Fruit fly (Drosophila melanogaster) whole organism, embryonic: ENCODE measurements around the gene CG4611.
A peak's percentile ranks its signal among the peaks of the same experiment; 100 is the strongest.

Experiments used
- Antp ChIP-seq: fragments of 200-800 bp; sonication (Bioruptor generic); optimal IDR thresholded peaks from 3 replicates; lab custom pipeline; 2016; ENCODE audit warnings: missing biosample characterization, missing genetic modification characterization
- Atf6 ChIP-seq: fragments of 200-800 bp; sonication (Bioruptor generic); IDR thresholded peaks from 2 replicates; pipeline ENCODE4 v1.3.6; 2022; ENCODE audit warnings: missing biosample characterization, missing genetic modification characterization
- BEAF-32 ChIP-seq: fragments of 200-800 bp; sonication (Bioruptor generic); optimal IDR thresholded peaks from 3 replicates; lab custom pipeline; 2017; ENCODE audit warnings: missing biosample characterization, missing genetic modification characterization, mild to moderate bottlenecking, moderate library complexity, missing genetic modification reagents
- Bgb ChIP-seq: fragments of 200-800 bp; sonication (Bioruptor generic); IDR thresholded peaks from 2 replicates; pipeline ENCODE4 v1.3.6; 2022; ENCODE audit warnings: missing biosample characterization, missing genetic modification characterization; ENCODE audit not compliant: partially characterized antibody
- CG11456 ChIP-seq: fragments of 200-800 bp; sonication (Bioruptor generic); IDR thresholded peaks from 3 replicates; pipeline ENCODE4 v1.3.6; 2022; ENCODE audit warnings: missing biosample characterization, missing genetic modification characterization
- CG12659 ChIP-seq: fragments of 200-800 bp; sonication (Bioruptor generic); optimal IDR thresholded peaks from 3 replicates; lab custom pipeline; 2017; ENCODE audit warnings: mild to moderate bottlenecking, missing biosample characterization, missing genetic modification reagents, missing genetic modification characterization
- CG13287 ChIP-seq: fragments of 200-800 bp; sonication (Bioruptor generic); IDR thresholded peaks from 2 replicates; pipeline ENCODE4 v1.3.6; 2022; ENCODE audit warnings: missing biosample characterization, missing genetic modification characterization; ENCODE audit not compliant: partially characterized antibody
- CG13296 ChIP-seq: fragments of 200-800 bp; sonication (Bioruptor generic); optimal IDR thresholded peaks from 3 replicates; lab custom pipeline; 2018; ENCODE audit warnings: missing biosample characterization, mild to moderate bottlenecking, missing genetic modification characterization
- CG17912 ChIP-seq: fragments of 200-800 bp; sonication (Bioruptor generic); optimal IDR thresholded peaks from 2 replicates; lab custom pipeline; 2018; ENCODE audit warnings: missing biosample characterization, mild to moderate bottlenecking, missing genetic modification characterization
- CG34422 ChIP-seq: fragments of 200-800 bp; sonication (Bioruptor generic); IDR thresholded peaks from 3 replicates; pipeline ENCODE4 v1.3.6; 2022; ENCODE audit warnings: missing biosample characterization, missing genetic modification characterization
- CG4404 ChIP-seq: fragments of 200-800 bp; sonication (Bioruptor generic); IDR thresholded peaks from 2 replicates; pipeline ENCODE4 v1.3.6; 2022; ENCODE audit warnings: missing biosample characterization, missing genetic modification characterization
- CG4617 ChIP-seq: fragments of 200-800 bp; sonication (Bioruptor generic); optimal IDR thresholded peaks from 3 replicates; lab custom pipeline; 2016; ENCODE audit warnings: missing biosample characterization, missing genetic modification characterization, borderline replicate concordance
- CG6654 ChIP-seq: fragments of 200-800 bp; sonication (Bioruptor generic); optimal IDR thresholded peaks from 2 replicates; lab custom pipeline; 2017; ENCODE audit warnings: missing biosample characterization, mild to moderate bottlenecking, missing genetic modification characterization
- CG7987 ChIP-seq: fragments of 200-800 bp; sonication (Bioruptor generic); optimal IDR thresholded peaks from 2 replicates; lab custom pipeline; 2018; ENCODE audit warnings: missing biosample characterization, mild to moderate bottlenecking, missing genetic modification characterization, moderate library complexity
- Dp ChIP-seq: fragments of 200-800 bp; sonication (Bioruptor generic); optimal IDR thresholded peaks from 2 replicates; lab custom pipeline; 2018; ENCODE audit warnings: missing biosample characterization, mild to moderate bottlenecking, missing genetic modification characterization, moderate library complexity
- Dref ChIP-seq: fragments of 200-800 bp; sonication (Bioruptor generic); IDR thresholded peaks from 2 replicates; pipeline ENCODE4 v1.3.6; 2022; ENCODE audit warnings: missing biosample characterization, missing genetic modification characterization
- E2f2 ChIP-seq: fragments of 200-800 bp; sonication (Bioruptor generic); IDR thresholded peaks from 2 replicates; pipeline ENCODE4 v1.3.6; 2022; ENCODE audit warnings: missing biosample characterization, missing genetic modification characterization
- Fer1 ChIP-seq: fragments of 200-800 bp; sonication (Bioruptor generic); optimal IDR thresholded peaks from 2 replicates; lab custom pipeline; 2017; ENCODE audit warnings: missing biosample characterization, mild to moderate bottlenecking, missing genetic modification characterization
- HmgZ ChIP-seq: fragments of 200-800 bp; sonication (Bioruptor generic); optimal IDR thresholded peaks from 2 replicates; lab custom pipeline; 2018; ENCODE audit warnings: missing biosample characterization, mild to moderate bottlenecking, missing genetic modification characterization
- MESR4 ChIP-seq: fragments of 200-800 bp; sonication (Bioruptor generic); optimal IDR thresholded peaks from 2 replicates; lab custom pipeline; 2018; ENCODE audit warnings: missing biosample characterization, mild to moderate bottlenecking, missing genetic modification characterization, moderate library complexity
- Med ChIP-seq: fragments of 200-800 bp; sonication (Bioruptor generic); peaks from one replicate; lab custom pipeline; 2016; ENCODE audit warnings: missing biosample characterization, missing genetic modification characterization, mild to moderate bottlenecking, inconsistent platforms, moderate library complexity
- NFAT ChIP-seq: fragments of 200-800 bp; sonication (Bioruptor generic); IDR thresholded peaks from 2 replicates; pipeline ENCODE4 v1.3.6; 2022; ENCODE audit warnings: missing biosample characterization, missing genetic modification characterization
- Opbp ChIP-seq: fragments of 200-800 bp; sonication (Bioruptor generic); IDR thresholded peaks from 3 replicates; pipeline ENCODE4 v1.3.6; 2022; ENCODE audit warnings: missing biosample characterization, missing genetic modification characterization; ENCODE audit not compliant: partially characterized antibody
- ap ChIP-seq: fragments of 200-800 bp; sonication (Bioruptor generic); IDR thresholded peaks from 2 replicates; pipeline ENCODE4 v1.3.6; 2022; ENCODE audit warnings: missing biosample characterization, missing genetic modification characterization
- ato ChIP-seq: fragments of 200-800 bp; sonication (Bioruptor generic); IDR thresholded peaks from 2 replicates; pipeline ENCODE4 v1.3.6; 2022; ENCODE audit warnings: missing biosample characterization, missing genetic modification characterization; ENCODE audit not compliant: partially characterized antibody
- bbx ChIP-seq: fragments of 200-800 bp; sonication (Bioruptor generic); IDR thresholded peaks from 2 replicates; pipeline ENCODE4 v1.3.6; 2022; ENCODE audit warnings: missing biosample characterization, missing genetic modification characterization; ENCODE audit not compliant: partially characterized antibody
- crc ChIP-seq: fragments of 200-800 bp; sonication (Bioruptor generic); optimal IDR thresholded peaks from 2 replicates; lab custom pipeline; 2016; ENCODE audit warnings: missing biosample characterization, missing genetic modification characterization
- crol ChIP-seq: fragments of 200-800 bp; sonication (Bioruptor generic); IDR thresholded peaks from 2 replicates; pipeline ENCODE4 v1.3.6; 2022; ENCODE audit warnings: missing biosample characterization, missing genetic modification characterization
- crp ChIP-seq, 2 experiments: fragments of 200-800 bp; sonication (Bioruptor generic); optimal IDR thresholded peaks; 2 replicates in 1 of 2; 3 replicates in 1 of 2; lab custom pipeline; 2017; ENCODE audit warnings: missing biosample characterization in 2 of 2, missing genetic modification characterization in 2 of 2, mild to moderate bottlenecking in 1 of 2, moderate library complexity in 1 of 2
- esg ChIP-seq: fragments of 200-800 bp; sonication (Bioruptor generic); conservative IDR thresholded peaks from 2 replicates; pipeline ENCODE4 v1.3.6; 2022; ENCODE audit warnings: missing biosample characterization, missing genetic modification characterization
- hbn ChIP-seq: fragments of 200-800 bp; sonication (Bioruptor generic); IDR thresholded peaks from 2 replicates; pipeline ENCODE4 v1.3.6; 2022; ENCODE audit warnings: missing biosample characterization, missing genetic modification characterization; ENCODE audit not compliant: partially characterized antibody
- nom ChIP-seq: fragments of 200-800 bp; sonication (Bioruptor generic); optimal IDR thresholded peaks from 2 replicates; lab custom pipeline; 2017; ENCODE audit warnings: missing biosample characterization, missing genetic modification characterization, mild to moderate bottlenecking, moderate library complexity, missing genetic modification reagents
- peb ChIP-seq: fragments of 200-800 bp; sonication (Bioruptor generic); IDR thresholded peaks from 2 replicates; pipeline ENCODE4 v1.3.6; 2022; ENCODE audit warnings: missing biosample characterization, missing genetic modification characterization
- pfk ChIP-seq: fragments of 200-800 bp; sonication (Bioruptor generic); optimal IDR thresholded peaks from 2 replicates; lab custom pipeline; 2018; ENCODE audit warnings: missing biosample characterization, mild to moderate bottlenecking, missing genetic modification characterization, moderate library complexity
- pnt ChIP-seq: fragments of 200-800 bp; sonication (Bioruptor generic); optimal IDR thresholded peaks from 3 replicates; lab custom pipeline; 2016; ENCODE audit warnings: missing biosample characterization, missing genetic modification characterization
- scrt ChIP-seq: fragments of 200-800 bp; sonication (Bioruptor generic); optimal IDR thresholded peaks from 2 replicates; lab custom pipeline; 2018; ENCODE audit warnings: missing biosample characterization, mild to moderate bottlenecking, missing genetic modification characterization, moderate library complexity
- sd ChIP-seq: fragments of 200-800 bp; sonication (Bioruptor generic); optimal IDR thresholded peaks from 3 replicates; lab custom pipeline; 2018; ENCODE audit warnings: missing biosample characterization, mild to moderate bottlenecking, missing genetic modification characterization, moderate library complexity
- sens ChIP-seq: fragments of 200-800 bp; sonication (Bioruptor generic); peaks from one replicate; lab custom pipeline; 2016; ENCODE audit warnings: missing biosample characterization, missing genetic modification characterization
- sens-2 ChIP-seq: fragments of 200-800 bp; sonication (Bioruptor generic); IDR thresholded peaks from 2 replicates; pipeline ENCODE4 v1.3.6; 2022; ENCODE audit warnings: missing biosample characterization, missing genetic modification characterization
- sna ChIP-seq: fragments of 200-800 bp; sonication (Bioruptor generic); IDR thresholded peaks from 2 replicates; pipeline ENCODE4 v1.3.6; 2022; ENCODE audit warnings: missing biosample characterization, missing genetic modification characterization; ENCODE audit not compliant: partially characterized antibody
- so ChIP-seq: fragments of 200-800 bp; sonication (Bioruptor generic); IDR thresholded peaks from 3 replicates; pipeline ENCODE4 v1.3.6; 2022; ENCODE audit warnings: missing biosample characterization, missing genetic modification characterization
- sr ChIP-seq: fragments of 200-800 bp; sonication (Bioruptor generic); IDR thresholded peaks from 3 replicates; pipeline ENCODE4 v1.3.6; 2022; ENCODE audit warnings: missing biosample characterization, missing genetic modification characterization
- trem ChIP-seq: fragments of 200-800 bp; optimal IDR thresholded peaks from 3 replicates; lab custom pipeline; 2019; ENCODE audit warnings: missing biosample characterization, mild to moderate bottlenecking, missing genetic modification characterization, moderate library complexity
- tup ChIP-seq: fragments of 200-800 bp; sonication (Bioruptor generic); optimal IDR thresholded peaks from 2 replicates; lab custom pipeline; 2016; ENCODE audit warnings: missing biosample characterization, mild to moderate bottlenecking, missing genetic modification characterization, moderate library complexity
- tx ChIP-seq: fragments of 200-800 bp; sonication (Bioruptor generic); optimal IDR thresholded peaks from 2 replicates; lab custom pipeline; 2016; ENCODE audit warnings: missing biosample characterization, missing genetic modification characterization
- unc-4 ChIP-seq: fragments of 200-800 bp; sonication (Bioruptor generic); IDR thresholded peaks from 2 replicates; pipeline ENCODE4 v1.3.6; 2022; ENCODE audit warnings: missing biosample characterization, missing genetic modification characterization; ENCODE audit not compliant: partially characterized antibody

CG4611 gene

DNA sequence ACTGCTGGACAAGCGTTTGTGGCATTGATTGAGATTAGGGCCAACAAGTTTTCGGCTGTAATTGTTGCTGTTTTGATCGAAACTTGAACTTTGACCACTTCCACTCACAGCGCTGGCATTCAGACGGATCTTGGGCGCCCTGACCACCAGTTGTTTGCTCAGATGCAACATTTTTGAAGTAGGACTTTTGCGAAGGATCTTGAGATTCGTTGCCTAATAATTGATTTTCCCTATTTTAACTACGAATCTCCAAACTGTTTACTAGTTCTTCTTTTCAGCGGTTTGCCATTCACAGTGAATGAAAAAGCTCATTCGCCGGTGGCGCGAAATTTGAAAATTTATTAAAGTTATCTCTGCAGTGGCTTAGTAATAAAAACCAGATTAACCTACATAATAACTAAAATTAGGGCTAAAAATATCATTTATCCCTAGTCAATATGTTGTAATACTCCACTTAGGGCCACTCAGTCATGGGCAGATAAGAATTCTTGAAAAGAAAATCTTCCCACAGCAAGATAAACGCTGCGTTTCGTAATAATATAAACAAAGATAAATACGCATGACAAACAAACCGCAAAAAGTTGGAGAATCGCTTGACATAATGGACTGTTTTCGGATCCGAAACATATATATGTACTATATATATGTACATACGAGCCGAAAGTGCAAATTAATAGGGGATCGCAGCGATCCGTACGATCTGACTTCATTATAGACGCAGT, 5.4 kb downstream of the CG4611 start, which contains the start of the genes Dhrs4 and Gdap1 (continued):
- TF ChIP-seq peb (GFP tag; lab: Robert Waterston, UW) (no peak), CG13296 (GFP tag; lab: Kevin White, UChicago) (peak; percentile 40), CG4404 (GFP tag; lab: Robert Waterston, UW) (no peak), tup (GFP tag; lab: Kevin White, UChicago) (no peak), pfk (GFP tag; lab: Kevin White, UChicago) (no peak), CG17912 (no peak), tx (no peak), crc (GFP tag; lab: Kevin White, UChicago) (no peak), nom (GFP tag; lab: Kevin White, UChicago) (peak; percentile 79), sr (GFP tag; lab: Robert Waterston, UW) (no peak), crol (GFP tag; lab: Robert Waterston, UW) (no peak)

DNA sequence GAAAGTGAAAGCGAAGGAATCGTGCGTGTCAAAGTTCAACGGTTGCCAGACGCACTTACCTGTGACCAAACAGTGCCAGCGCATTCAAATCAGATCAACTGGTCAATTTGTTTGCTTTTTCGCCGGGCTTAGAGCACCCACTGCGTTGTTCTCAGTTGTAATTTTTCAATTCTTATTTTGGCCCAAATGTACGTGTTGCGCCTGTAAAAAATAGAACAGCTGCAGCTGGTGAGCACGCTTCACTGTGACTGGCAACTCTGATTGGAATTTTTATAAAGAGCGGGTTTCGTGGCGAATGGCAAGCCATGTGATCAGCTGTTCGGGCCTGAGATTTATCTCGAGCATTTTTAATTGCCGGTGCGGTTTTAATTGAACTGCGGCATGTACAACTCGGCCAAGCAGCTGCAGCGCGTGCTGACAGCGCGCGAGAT, 9.7 kb downstream of the CG4611 start, which contains the start of the genes Fitm and AlaRS-m:
Fitm (minus strand) TSS at position 250 of the 431 bp plus-strand sequence.
AlaRS-m (plus strand) TSS at position 285 of the 431 bp plus-strand sequence.
- TF ChIP-seq Antp (GFP tag; lab: Kevin White, UChicago) (no peak), trem (tag; lab: Kevin White, UChicago) (peak; percentile 9), E2f2 (peak; percentile 60), crp (GFP tag; optimal IDR thresholded peaks at IDR 0.05; lab: Kevin White, UChicago) (peak; percentile 88 to 98), bbx (0 out of 2 replicates have a peak, but pooled peaks have one; percentile 20), scrt (GFP tag; lab: Kevin White, UChicago) (peak; percentile 88), Bgb (peak; percentile 45; the same call in 1 of the 2 replicates), MESR4 (peak; percentile 68), unc-4 (0 out of 2 replicates have a peak, but pooled peaks have one; percentile 25), CG13287 (GFP tag; lab: Robert Waterston, UW) (peak; percentile 51; the same call in 1 of the 2 replicates), sens-2 (GFP tag; lab: Robert Waterston, UW) (0 out of 2 replicates have a peak, but pooled peaks have one; percentile 12), BEAF-32 (GFP tag; lab: Kevin White, UChicago) (peak; percentile 0), CG6654 (GFP tag; lab: Kevin White, UChicago) (no peak), Fer1 (GFP tag; lab: Kevin White, UChicago) (peak; percentile 7), sna (GFP tag; lab: Robert Waterston, UW) (peak; percentile 37; the same call in 1 of the 2 replicates), CG7987 (no peak), CG34422 (GFP tag; lab: Robert Waterston, UW) (peak; percentile 51; the same call in 1 of the 3 replicates), ap (GFP tag; lab: Robert Waterston, UW) (no peak), sens (GFP tag; lab: Kevin White, UChicago) (peak; percentile 88), CG4617 (GFP tag; lab: Kevin White, UChicago) (peak; percentile 42), sd (tag; lab: Kevin White, UChicago) (peak; percentile 96), HmgZ (tag; lab: Kevin White, UChicago) (peak; percentile 41), ato (GFP tag; lab: Robert Waterston, UW) (0 out of 2 replicates have a peak, but pooled peaks have one; percentile 19), NFAT (peak; percentile 45; the same call in 1 of the 2 replicates), hbn (GFP tag; lab: Robert Waterston, UW) (0 out of 2 replicates have a peak, but pooled peaks have one; percentile 29), Opbp (GFP tag; lab: Robert Waterston, UW) (0 out of 3 replicates have a peak, but pooled peaks have one; percentile 8), CG11456 (GFP tag; lab: Robert Waterston, UW) (no peak), Med (peak; percentile 68), Dref (GFP tag; lab: Robert Waterston, UW) (0 out of 2 replicates have a peak, but pooled peaks have one; percentile 28), Atf6 (GFP tag; lab: Robert Waterston, UW) (no peak), esg (GFP tag; lab: Robert Waterston, UW) (no peak), CG12659 (peak; percentile 8), pnt (no peak), so (GFP tag; lab: Robert Waterston, UW) (0 out of 3 replicates have a peak, but pooled peaks have one; percentile 13), Dp (GFP tag; lab: Kevin White, UChicago) (peak; percentile 55)
